Worm (Caenorhabditis elegans) whole organism, mixed stage, embryonic: Measurements from ENCODE around the gene C25B8.8.

Source experiments
- M03D4.4 ChIP-seq: sonication (generic microtip); optimal IDR thresholded peaks from 2 replicates; lab custom pipeline; 2017; ENCODE audit warnings: mild to moderate bottlenecking, missing genetic modification characterization, missing compliant biosample characterization
- bed-3 ChIP-seq: fragments of 200-800 bp; sonication (Bioruptor generic); optimal IDR thresholded peaks from 3 replicates; lab custom pipeline; 2018; ENCODE audit warnings: mild to moderate bottlenecking, missing genetic modification characterization, moderate library complexity, missing compliant biosample characterization
- blmp-1 ChIP-seq: fragments of 150-350 bp; optimal IDR thresholded peaks from 2 replicates; lab custom pipeline; 2014; ENCODE audit warnings: missing biosample characterization, missing genetic modification characterization
- ceh-39 ChIP-seq: fragments of 150-350 bp; optimal IDR thresholded peaks from 2 replicates; lab custom pipeline; 2014; ENCODE audit warnings: missing biosample characterization, missing genetic modification characterization
- ceh-43 ChIP-seq: fragments of 200-800 bp; sonication (Bioruptor generic); optimal IDR thresholded peaks from 2 replicates; lab custom pipeline; 2018; ENCODE audit warnings: mild to moderate bottlenecking, missing genetic modification characterization, moderate library complexity, missing compliant biosample characterization
- ces-1 ChIP-seq: fragments of 150-350 bp; optimal IDR thresholded peaks from 2 replicates; lab custom pipeline; 2014; ENCODE audit warnings: missing biosample characterization, missing genetic modification reagents, missing genetic modification characterization
- drap-1 ChIP-seq: fragments of 200-800 bp; sonication (Bioruptor generic); optimal IDR thresholded peaks from 3 replicates; lab custom pipeline; 2018; ENCODE audit warnings: mild to moderate bottlenecking, missing genetic modification characterization, missing compliant biosample characterization
- elt-1 ChIP-seq: sonication (generic microtip); optimal IDR thresholded peaks from 2 replicates; lab custom pipeline; 2017; ENCODE audit warnings: missing genetic modification characterization, mild to moderate bottlenecking, missing compliant biosample characterization, antibody characterized with exemption, moderate library complexity, borderline replicate concordance; ENCODE audit not compliant: insufficient read depth
- elt-3 ChIP-seq: fragments of 150-350 bp; optimal IDR thresholded peaks from 2 replicates; lab custom pipeline; 2014; ENCODE audit warnings: missing biosample characterization, missing genetic modification characterization
- flh-1 ChIP-seq: fragments of 200-800 bp; sonication (Bioruptor generic); optimal IDR thresholded peaks from 2 replicates; lab custom pipeline; 2018; ENCODE audit warnings: mild to moderate bottlenecking, missing genetic modification characterization, moderate library complexity, missing compliant biosample characterization
- hlh-1 ChIP-seq: fragments of 150-350 bp; optimal IDR thresholded peaks from 2 replicates; lab custom pipeline; 2014; ENCODE audit warnings: missing biosample characterization, missing genetic modification reagents, missing genetic modification characterization
- lin-13 ChIP-seq: fragments of 150-350 bp; optimal IDR thresholded peaks from 2 replicates; lab custom pipeline; 2014; ENCODE audit warnings: missing biosample characterization, missing genetic modification characterization
- lin-32 ChIP-seq: fragments of 200-800 bp; sonication (Bioruptor generic); optimal IDR thresholded peaks from 2 replicates; lab custom pipeline; 2018; ENCODE audit warnings: mild to moderate bottlenecking, missing genetic modification characterization, missing compliant biosample characterization
- lsy-2 ChIP-seq: fragments of 150-350 bp; optimal IDR thresholded peaks from 2 replicates; lab custom pipeline; 2014; ENCODE audit warnings: missing biosample characterization, missing genetic modification characterization
- mab-5 ChIP-seq: fragments of 150-350 bp; optimal IDR thresholded peaks from 2 replicates; lab custom pipeline; 2014; ENCODE audit warnings: missing biosample characterization, missing genetic modification characterization
- mep-1 ChIP-seq: fragments of 150-350 bp; optimal IDR thresholded peaks from 2 replicates; lab custom pipeline; 2017; ENCODE audit warnings: missing biosample characterization, missing genetic modification reagents, missing genetic modification characterization, inconsistent platforms
- mls-2 ChIP-seq: sonication (generic microtip); optimal IDR thresholded peaks from 2 replicates; lab custom pipeline; 2016; ENCODE audit warnings: mild to moderate bottlenecking, missing genetic modification characterization, moderate library complexity, missing compliant biosample characterization
- nhr-12 ChIP-seq: fragments of 150-350 bp; optimal IDR thresholded peaks from 2 replicates; lab custom pipeline; 2014; ENCODE audit warnings: missing biosample characterization, missing genetic modification characterization
- nhr-2 ChIP-seq: fragments of 150-350 bp; optimal IDR thresholded peaks from 2 replicates; lab custom pipeline; 2014; ENCODE audit warnings: missing biosample characterization, missing genetic modification characterization
- nhr-237 ChIP-seq: fragments of 150-350 bp; optimal IDR thresholded peaks from 2 replicates; lab custom pipeline; 2014; ENCODE audit warnings: missing biosample characterization, missing genetic modification characterization
- nhr-28 ChIP-seq: fragments of 150-350 bp; optimal IDR thresholded peaks from 2 replicates; lab custom pipeline; 2014; ENCODE audit warnings: missing biosample characterization, missing genetic modification characterization
- nhr-76 ChIP-seq: sonication (generic microtip); optimal IDR thresholded peaks from 2 replicates; lab custom pipeline; 2017; ENCODE audit warnings: missing biosample characterization, missing genetic modification characterization
- pha-4 ChIP-seq: fragments of 150-350 bp; optimal IDR thresholded peaks from 2 replicates; lab custom pipeline; 2018; ENCODE audit warnings: missing biosample characterization, missing genetic modification reagents, missing genetic modification characterization
- snpc-4 ChIP-seq: fragments of 150-350 bp; optimal IDR thresholded peaks from 2 replicates; lab custom pipeline; 2014; ENCODE audit warnings: missing biosample characterization, missing genetic modification characterization
- sptf-1 ChIP-seq: sonication (generic microtip); optimal IDR thresholded peaks from 2 replicates; lab custom pipeline; 2017; ENCODE audit warnings: mild to moderate bottlenecking, missing genetic modification characterization, moderate library complexity, missing compliant biosample characterization
- tbx-8 ChIP-seq: fragments of 200-800 bp; sonication (Bioruptor generic); optimal IDR thresholded peaks from 2 replicates; lab custom pipeline; 2018; ENCODE audit warnings: mild to moderate bottlenecking, missing genetic modification characterization, moderate library complexity, missing compliant biosample characterization
- unc-120 ChIP-seq: sonication (generic microtip); optimal IDR thresholded peaks from 2 replicates; lab custom pipeline; 2017; ENCODE audit warnings: missing genetic modification characterization, missing compliant biosample characterization; ENCODE audit not compliant: poor library complexity, severe bottlenecking
- unc-39 ChIP-seq: fragments of 150-350 bp; optimal IDR thresholded peaks from 2 replicates; lab custom pipeline; 2014; ENCODE audit warnings: missing biosample characterization, missing genetic modification characterization
- unc-62 ChIP-seq: fragments of 150-350 bp; optimal IDR thresholded peaks from 2 replicates; lab custom pipeline; 2014; ENCODE audit warnings: missing biosample characterization, missing genetic modification reagents, missing genetic modification characterization
- zip-8 ChIP-seq: fragments of 150-350 bp; optimal IDR thresholded peaks from 2 replicates; lab custom pipeline; 2014; ENCODE audit warnings: missing biosample characterization, missing genetic modification characterization
- ztf-11 ChIP-seq: fragments of 150-350 bp; optimal IDR thresholded peaks from 2 replicates; lab custom pipeline; 2014; ENCODE audit warnings: missing biosample characterization, missing genetic modification characterization

Gene C25B8.8

ce11 chrX:6646387-6647061 is 36.7 kb downstream of the C25B8.8 start:
- no peak for TF ChIP-seq ces-1 (GFP tag; lab: Kevin White, UChicago)
- no peak for TF ChIP-seq hlh-1 (tag; lab: Kevin White, UChicago)
- no peak for TF ChIP-seq ztf-11 (tag; lab: Kevin White, UChicago)
- TF ChIP-seq elt-3 (tag; lab: Kevin White, UChicago): no peak
- no peak for TF ChIP-seq lin-13
- no peak for TF ChIP-seq unc-120 (tag; lab: Kevin White, UChicago)
- no peak for TF ChIP-seq bed-3 (GFP tag; lab: Kevin White, UChicago)
- no peak for TF ChIP-seq lsy-2 (tag; lab: Kevin White, UChicago)
- TF ChIP-seq ceh-43 (GFP tag; lab: Kevin White, UChicago): no peak
- TF ChIP-seq unc-39 (tag; lab: Kevin White, UChicago): no peak
- TF ChIP-seq nhr-76 (tag; lab: Kevin White, UChicago): no peak
- TF ChIP-seq sptf-1: no peak
- no peak for TF ChIP-seq mep-1
- no peak for TF ChIP-seq ceh-39
- TF ChIP-seq blmp-1 (tag; lab: Kevin White, UChicago): no peak
- TF ChIP-seq, all 35 proteins: peak for 0

- TF ChIP-seq sptf-1 (no peak), pha-4 (no peak), ces-1 (GFP tag; lab: Kevin White, UChicago) (no peak), zip-8 (tag; lab: Kevin White, UChicago) (no peak), M03D4.4 (no peak), lin-13 (no peak), tbx-8 (no peak), lin-32 (GFP tag; lab: Kevin White, UChicago) (no peak), bed-3 (GFP tag; lab: Kevin White, UChicago) (no peak)
These were observed 39.8 kb downstream of the C25B8.8 start for ce11 chrX:6649573-6649972.

ce11 chrX:6653173-6653572 is 43.4 kb downstream of the C25B8.8 start:
- TF ChIP-seq nhr-12 (tag; lab: Kevin White, UChicago): no peak
- peak; percentile 34 for TF ChIP-seq pha-4
- TF ChIP-seq nhr-2: no peak
- no peak for TF ChIP-seq nhr-237 (tag; lab: Kevin White, UChicago)
- no peak for TF ChIP-seq lsy-2 (tag; lab: Kevin White, UChicago)
- no peak for TF ChIP-seq blmp-1 (tag; lab: Kevin White, UChicago)
- no peak for TF ChIP-seq unc-39 (tag; lab: Kevin White, UChicago)
- no peak for TF ChIP-seq snpc-4 (tag; lab: Kevin White, UChicago)

- TF ChIP-seq nhr-76 (tag; lab: Kevin White, UChicago) (no peak), lsy-2 (tag; lab: Kevin White, UChicago) (no peak), unc-120 (tag; lab: Kevin White, UChicago) (no peak), nhr-2 (no peak), flh-1 (GFP tag; lab: Kevin White, UChicago) (no peak), mls-2 (no peak), pha-4 (no peak), elt-1 (no peak), bed-3 (GFP tag; lab: Kevin White, UChicago) (no peak), elt-3 (tag; lab: Kevin White, UChicago) (no peak), unc-62 (GFP tag; lab: Kevin White, UChicago) (no peak), drap-1 (no peak), mep-1 (no peak), nhr-28 (no peak), ceh-39 (no peak), lin-32 (GFP tag; lab: Kevin White, UChicago) (no peak), mab-5 (tag; lab: Kevin White, UChicago) (no peak)
These were observed 44.3 kb downstream of the C25B8.8 start for ce11 chrX:6654139-6654538.

ce11 chrX:6655163-6655562 is 45.3 kb downstream of the C25B8.8 start, which contains the start of gene nhr-173:
nhr-173 (plus strand) TSS chrX:6655528.
- TF ChIP-seq lin-32 (GFP tag; lab: Kevin White, UChicago) (no peak), pha-4 (no peak)
